Fruit fly (Drosophila melanogaster): ENCODE data around the gene CG32192.
A peak's percentile ranks its signal among the peaks of the same experiment; 100 is the strongest.

Gene CG32192

DNA sequence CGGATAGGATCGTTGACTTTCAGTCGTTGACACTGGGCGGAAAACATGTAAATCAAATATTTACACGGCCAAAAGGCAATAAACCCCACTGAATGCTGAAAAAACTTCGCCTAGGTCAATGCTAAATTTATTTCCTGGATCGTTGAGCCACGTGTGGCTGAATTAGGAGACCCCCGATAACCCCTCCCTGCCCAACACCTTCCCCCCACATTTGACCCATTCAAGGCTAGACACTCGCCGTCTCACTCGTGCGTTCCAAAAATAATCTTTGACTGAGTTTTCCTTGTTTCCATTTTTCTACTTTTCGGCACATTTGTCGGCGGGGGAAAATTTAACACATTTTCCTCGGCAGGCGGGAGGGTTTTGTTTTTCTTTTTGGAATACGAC lies 40.0 kb upstream of the CG32192 start:
- TF ChIP-seq sv (GFP tag; optimal IDR thresholded peaks at IDR 0.05) = no peak
- peak; percentile 28 for TF ChIP-seq Hr83 (GFP tag; optimal IDR thresholded peaks at IDR 0.05; ENCODE audit: poor library complexity, severe bottlenecking)

DNA sequence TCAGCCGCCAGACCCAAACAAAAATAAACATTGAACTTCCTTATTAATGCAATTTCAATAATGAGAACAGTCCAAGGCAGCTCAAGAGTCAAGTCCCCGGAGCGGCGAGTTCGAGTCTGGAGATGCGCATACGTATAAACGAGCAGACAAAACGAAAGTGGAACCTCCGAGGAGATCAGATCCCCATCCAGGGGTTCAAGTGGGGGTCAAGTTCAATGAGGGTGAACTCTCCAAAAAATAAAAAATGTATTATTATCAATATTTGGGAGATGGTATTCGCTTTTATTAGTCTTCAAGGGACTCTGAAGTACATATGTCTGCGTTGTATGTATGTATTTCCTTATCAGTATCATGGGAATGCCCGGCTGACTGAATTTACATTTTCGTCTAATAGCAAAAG lies 39.2 kb upstream of the CG32192 start:
- TF ChIP-seq CrebA (GFP tag; optimal IDR thresholded peaks at IDR 0.05; ENCODE audit: borderline replicate concordance) (no peak), sv (GFP tag; optimal IDR thresholded peaks at IDR 0.05) (no peak), br (GFP tag; optimal IDR thresholded peaks at IDR 0.05) (peak; percentile 8), Rel (GFP tag; optimal IDR thresholded peaks at IDR 0.05) (no peak), Rel (tag; optimal IDR thresholded peaks at IDR 0.05) (peak; percentile 48), Abd-B (GFP tag; optimal IDR thresholded peaks at IDR 0.05) (no peak)

DNA sequence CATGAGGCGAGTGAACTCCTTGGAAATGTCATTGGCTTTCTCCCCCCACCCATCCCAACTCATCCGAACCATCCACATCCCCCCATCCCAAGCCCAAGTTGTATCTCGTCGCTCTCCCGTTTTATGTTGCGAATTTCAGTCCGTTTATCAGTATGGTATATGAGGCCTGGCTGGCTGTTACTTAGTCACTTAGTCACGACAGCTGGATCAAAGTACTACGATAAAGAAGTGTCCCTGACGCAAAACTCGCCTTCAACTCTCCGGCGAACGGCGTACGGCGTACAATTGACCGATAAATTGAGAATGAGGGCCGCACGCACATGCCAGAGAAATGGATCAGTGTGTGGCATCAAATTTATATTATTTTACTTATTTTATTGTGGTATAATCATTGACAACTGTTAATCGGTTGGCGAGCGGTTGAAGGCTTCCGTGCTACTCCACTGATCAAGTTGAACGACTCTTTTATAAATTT lies 38.5 kb upstream of the CG32192 start:
- TF ChIP-seq h (GFP tag; optimal IDR thresholded peaks at IDR 0.05) (peak; percentile 61), jim (GFP tag; optimal IDR thresholded peaks at IDR 0.05) (no peak), brk (GFP tag; optimal IDR thresholded peaks at IDR 0.05) (peak; percentile 25), pan (optimal IDR thresholded peaks at IDR 0.05) (no peak), Hnf4 (GFP tag; optimal IDR thresholded peaks at IDR 0.05) (no peak), usp (GFP tag; optimal IDR thresholded peaks at IDR 0.05) (no peak), CrebA (GFP tag; optimal IDR thresholded peaks at IDR 0.05; ENCODE audit: borderline replicate concordance) (no peak), Mio (GFP tag; optimal IDR thresholded peaks at IDR 0.05) (no peak), sage (GFP tag; optimal IDR thresholded peaks at IDR 0.05) (peak; percentile 28), psq (GFP tag; optimal IDR thresholded peaks at IDR 0.05) (no peak), CG9705 (GFP tag; optimal IDR thresholded peaks at IDR 0.05) (no peak), Sp1 (GFP tag; optimal IDR thresholded peaks at IDR 0.05) (peak; percentile 17), rgr (GFP tag; optimal IDR thresholded peaks at IDR 0.05) (no peak), sv (GFP tag; optimal IDR thresholded peaks at IDR 0.05) (no peak), br (GFP tag; optimal IDR thresholded peaks at IDR 0.05) (no peak), Vsx2 (GFP tag; optimal IDR thresholded peaks at IDR 0.05; ENCODE audit: partially characterized antibody) (no peak), Rel (GFP tag; optimal IDR thresholded peaks at IDR 0.05) (no peak), Rel (tag; optimal IDR thresholded peaks at IDR 0.05) (peak; percentile 24), Dif (GFP tag; optimal IDR thresholded peaks at IDR 0.05; ENCODE audit: partially characterized antibody) (no peak), woc (GFP tag; optimal IDR thresholded peaks at IDR 0.05) (no peak)

DNA sequence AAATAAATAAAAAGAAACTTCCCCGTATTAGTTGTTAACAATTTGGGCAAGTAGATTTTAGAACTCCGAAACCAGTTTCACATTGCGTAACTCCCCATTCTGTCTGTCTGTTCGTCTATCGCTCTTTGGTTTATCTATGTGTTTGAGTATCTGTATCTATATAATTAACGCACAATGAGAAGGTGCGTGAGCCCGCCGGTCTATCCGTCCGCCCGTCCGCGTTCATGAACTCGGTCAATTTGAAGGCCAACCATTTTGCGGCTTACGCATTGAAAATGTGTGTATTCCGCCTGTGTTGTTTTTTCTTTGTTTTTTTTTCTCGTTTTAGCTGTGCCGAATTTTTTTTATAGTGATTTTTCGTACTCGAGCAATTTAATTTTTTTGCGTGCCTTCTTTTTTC lies 38.0 kb upstream of the CG32192 start:
- TF ChIP-seq usp (GFP tag; optimal IDR thresholded peaks at IDR 0.05) = no peak

DNA sequence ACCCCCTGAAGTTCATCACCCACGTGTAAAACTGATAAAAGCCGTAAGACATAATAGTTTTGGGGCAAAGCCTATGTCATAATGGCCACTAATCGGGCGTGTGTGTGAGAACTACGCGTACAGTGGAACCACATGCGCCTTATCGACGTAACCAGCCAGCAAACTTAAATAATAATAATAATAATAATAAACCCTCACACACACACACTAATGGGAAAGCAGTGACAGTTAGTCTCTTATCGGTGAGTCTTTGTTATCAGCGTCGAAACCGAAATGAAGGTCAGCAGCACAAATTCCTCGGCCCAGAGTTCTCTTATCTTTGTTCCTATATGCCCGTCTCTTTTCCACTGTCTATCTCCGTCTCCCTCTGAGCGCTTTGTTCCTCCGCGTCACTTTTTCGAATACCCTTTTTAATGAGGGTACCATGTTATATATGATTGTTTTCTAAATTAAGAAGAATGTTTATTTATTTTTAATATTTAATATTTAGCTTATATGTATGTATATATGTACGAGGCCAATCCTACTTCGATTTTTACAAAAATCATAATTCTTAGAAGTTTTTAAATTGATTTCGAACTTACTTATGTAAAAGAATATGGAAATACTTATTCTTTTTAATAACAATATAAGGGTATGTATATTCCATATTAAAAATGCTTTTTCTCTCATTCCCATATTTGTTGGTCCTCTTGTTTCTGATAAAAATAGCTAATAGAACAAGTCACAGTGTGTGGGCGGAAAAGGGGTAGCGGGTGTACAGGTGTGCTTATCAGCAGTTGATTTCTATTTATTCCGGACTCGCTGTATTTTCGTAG lies 36.9 kb upstream of the CG32192 start:
- TF ChIP-seq CG9705 (GFP tag; optimal IDR thresholded peaks at IDR 0.05) = no peak
- no peak for TF ChIP-seq N (GFP tag; optimal IDR thresholded peaks at IDR 0.05)
- TF ChIP-seq GATAd (GFP tag; optimal IDR thresholded peaks at IDR 0.05) = no peak
- TF ChIP-seq jim (GFP tag; optimal IDR thresholded peaks at IDR 0.05) = no peak
- TF ChIP-seq br (GFP tag; optimal IDR thresholded peaks at IDR 0.05) = peak; percentile 5
- TF ChIP-seq fru (GFP tag; optimal IDR thresholded peaks at IDR 0.05) = peak; percentile 19
- TF ChIP-seq woc (GFP tag; optimal IDR thresholded peaks at IDR 0.05) = no peak
- peak; percentile 31 for TF ChIP-seq tai (GFP tag; optimal IDR thresholded peaks at IDR 0.05)
- TF ChIP-seq foxo (GFP tag; optimal IDR thresholded peaks at IDR 0.05) = peak in 1 of 2 experiments; percentile 63
- peak; percentile 63 for TF ChIP-seq rgr (GFP tag; optimal IDR thresholded peaks at IDR 0.05)
- no peak for TF ChIP-seq Rel (GFP tag; optimal IDR thresholded peaks at IDR 0.05)
- peak; percentile 69 for TF ChIP-seq Rel (tag; optimal IDR thresholded peaks at IDR 0.05)
- no peak for TF ChIP-seq dl (GFP tag; optimal IDR thresholded peaks at IDR 0.05; ENCODE audit: insufficient read depth in 1 of 2, partially characterized antibody in 2 of 2)
- peak; percentile 73 for TF ChIP-seq HLH106 (tag; optimal IDR thresholded peaks at IDR 0.05)
- TF ChIP-seq Hr78 (GFP tag; optimal IDR thresholded peaks at IDR 0.05) = no peak
- TF ChIP-seq dsf (GFP tag; optimal IDR thresholded peaks at IDR 0.05; ENCODE audit: borderline replicate concordance) = no peak
- peak; percentile 32 for TF ChIP-seq h (GFP tag; optimal IDR thresholded peaks at IDR 0.05)
- peak; percentile 4 for TF ChIP-seq Dfd (GFP tag; optimal IDR thresholded peaks at IDR 0.05)
- TF ChIP-seq CG32264 (GFP tag; optimal IDR thresholded peaks at IDR 0.05) = no peak
- TF ChIP-seq Hnf4 (GFP tag; optimal IDR thresholded peaks at IDR 0.05) = peak; percentile 10
- no peak for TF ChIP-seq Jra (GFP tag; optimal IDR thresholded peaks at IDR 0.05)
- TF ChIP-seq CrebA (GFP tag; optimal IDR thresholded peaks at IDR 0.05; ENCODE audit: borderline replicate concordance) = no peak
- TF ChIP-seq lola (GFP tag; optimal IDR thresholded peaks at IDR 0.05) = no peak
- TF ChIP-seq Mio (GFP tag; optimal IDR thresholded peaks at IDR 0.05) = no peak
- peak; percentile 43 for TF ChIP-seq brk (GFP tag; optimal IDR thresholded peaks at IDR 0.05)
- TF ChIP-seq Sp1 (GFP tag; optimal IDR thresholded peaks at IDR 0.05) = peak; percentile 80
- TF ChIP-seq Hr83 (GFP tag; optimal IDR thresholded peaks at IDR 0.05; ENCODE audit: poor library complexity, severe bottlenecking) = peak; percentile 58
- TF ChIP-seq dmrt93B (GFP tag; optimal IDR thresholded peaks at IDR 0.05) = peak; percentile 4
- no peak for TF ChIP-seq Vsx2 (GFP tag; optimal IDR thresholded peaks at IDR 0.05; ENCODE audit: partially characterized antibody)
- TF ChIP-seq Dif (GFP tag; optimal IDR thresholded peaks at IDR 0.05; ENCODE audit: partially characterized antibody) = no peak
- TF ChIP-seq Myc (optimal IDR thresholded peaks at IDR 0.05) = no peak
- TF ChIP-seq ey (GFP tag; optimal IDR thresholded peaks at IDR 0.05) = no peak
- TF ChIP-seq pan (optimal IDR thresholded peaks at IDR 0.05) = no peak
- no peak for TF ChIP-seq sv (GFP tag; optimal IDR thresholded peaks at IDR 0.05)

Measured in whole organism, wandering third instar larva.